Worm (Caenorhabditis elegans) whole organism, late embryonic: ENCODE data around the gene col-143.
A peak's percentile ranks its signal among the peaks of the same experiment; 100 is the strongest.

Experiments used
- C08G9.2 ChIP-seq: sonication (generic microtip); optimal IDR thresholded peaks from 2 replicates; lab custom pipeline; 2016; ENCODE audit warnings: mild to moderate bottlenecking, missing genetic modification characterization, moderate library complexity, missing compliant biosample characterization
- F13H6.1 ChIP-seq: sonication (generic microtip); optimal IDR thresholded peaks from 2 replicates; lab custom pipeline; 2016; ENCODE audit warnings: missing genetic modification characterization, missing compliant biosample characterization
- K09A11.1 ChIP-seq: sonication (generic microtip); optimal IDR thresholded peaks from 2 replicates; lab custom pipeline; 2017; ENCODE audit warnings: antibody characterized with exemption, mild to moderate bottlenecking, missing genetic modification characterization, missing compliant biosample characterization; ENCODE audit not compliant: insufficient read depth
- Y22D7AL.16 ChIP-seq: sonication (generic microtip); optimal IDR thresholded peaks from 2 replicates; lab custom pipeline; 2016; ENCODE audit warnings: missing genetic modification characterization, missing compliant biosample characterization
- ahr-1 ChIP-seq: sonication (generic microtip); optimal IDR thresholded peaks from 2 replicates; lab custom pipeline; 2016; ENCODE audit warnings: missing genetic modification characterization, missing compliant biosample characterization
- ama-1 ChIP-seq: fragments of 150-350 bp; optimal IDR thresholded peaks from 2 replicates; lab custom pipeline; 2014
- ceh-18 ChIP-seq: sonication (generic microtip); optimal IDR thresholded peaks from 2 replicates; lab custom pipeline; 2016; ENCODE audit warnings: missing genetic modification characterization, missing compliant biosample characterization
- ceh-19 ChIP-seq: fragments of 200-800 bp; sonication (Bioruptor generic); optimal IDR thresholded peaks from 2 replicates; lab custom pipeline; 2018; ENCODE audit warnings: mild to moderate bottlenecking, missing genetic modification characterization, missing compliant biosample characterization
- ceh-2 ChIP-seq: sonication (generic microtip); optimal IDR thresholded peaks from 2 replicates; lab custom pipeline; 2016; ENCODE audit warnings: missing genotype, missing genetic modification characterization, missing compliant biosample characterization
- ceh-24 ChIP-seq: sonication (generic microtip); optimal IDR thresholded peaks from 2 replicates; lab custom pipeline; 2016; ENCODE audit warnings: mild to moderate bottlenecking, missing genetic modification characterization, missing compliant biosample characterization
- ceh-30 ChIP-seq: fragments of 150-350 bp; optimal IDR thresholded peaks from 2 replicates; lab custom pipeline; 2014; ENCODE audit warnings: missing biosample characterization, missing genetic modification characterization
- ceh-34 ChIP-seq: sonication (generic microtip); optimal IDR thresholded peaks from 2 replicates; lab custom pipeline; 2016; ENCODE audit warnings: mild to moderate bottlenecking, missing genetic modification characterization, missing compliant biosample characterization
- ceh-48 ChIP-seq: sonication (generic microtip); optimal IDR thresholded peaks from 2 replicates; lab custom pipeline; 2016; ENCODE audit warnings: missing genetic modification characterization, inconsistent platforms, missing compliant biosample characterization
- ceh-6 ChIP-seq: fragments of 200-800 bp; sonication (Bioruptor generic); optimal IDR thresholded peaks from 2 replicates; lab custom pipeline; 2018; ENCODE audit warnings: mild to moderate bottlenecking, missing genetic modification characterization, missing compliant biosample characterization
- ceh-9 ChIP-seq: sonication (generic microtip); optimal IDR thresholded peaks from 2 replicates; lab custom pipeline; 2016; ENCODE audit warnings: mild to moderate bottlenecking, missing genetic modification characterization, inconsistent platforms, missing compliant biosample characterization
- dmd-4 ChIP-seq: sonication (generic microtip); optimal IDR thresholded peaks from 2 replicates; lab custom pipeline; 2016; ENCODE audit warnings: borderline replicate concordance, missing genetic modification characterization, missing compliant biosample characterization
- dve-1 ChIP-seq: sonication (generic microtip); optimal IDR thresholded peaks from 2 replicates; lab custom pipeline; 2017; ENCODE audit warnings: antibody characterized with exemption, mild to moderate bottlenecking, missing genetic modification characterization, missing compliant biosample characterization
- elt-4 ChIP-seq: sonication (generic microtip); optimal IDR thresholded peaks from 2 replicates; lab custom pipeline; 2016; ENCODE audit warnings: missing genetic modification characterization, missing compliant biosample characterization
- ets-4 ChIP-seq: sonication (generic microtip); optimal IDR thresholded peaks from 2 replicates; lab custom pipeline; 2016; ENCODE audit warnings: missing genetic modification characterization, missing compliant biosample characterization
- eyg-1 ChIP-seq: sonication (generic microtip); optimal IDR thresholded peaks from 2 replicates; lab custom pipeline; 2016; ENCODE audit warnings: missing genotype, missing genetic modification characterization, missing compliant biosample characterization
- fkh-10 ChIP-seq: fragments of 150-350 bp; optimal IDR thresholded peaks from 2 replicates; lab custom pipeline; 2014; ENCODE audit warnings: missing biosample characterization, missing genetic modification reagents, missing genetic modification characterization
- fkh-6 ChIP-seq: sonication (generic microtip); optimal IDR thresholded peaks from 2 replicates; lab custom pipeline; 2016; ENCODE audit warnings: missing genetic modification characterization, missing compliant biosample characterization
- gmeb-2 ChIP-seq: sonication (generic microtip); optimal IDR thresholded peaks from 2 replicates; lab custom pipeline; 2016; ENCODE audit warnings: missing genetic modification characterization, inconsistent platforms, missing compliant biosample characterization
- hlh-13 ChIP-seq: fragments of 200-800 bp; sonication (Bioruptor generic); optimal IDR thresholded peaks from 2 replicates; lab custom pipeline; 2018; ENCODE audit warnings: mild to moderate bottlenecking, missing genetic modification characterization, missing compliant biosample characterization
- hlh-6 ChIP-seq: sonication (generic microtip); optimal IDR thresholded peaks from 2 replicates; lab custom pipeline; 2016; ENCODE audit warnings: missing genotype, missing genetic modification characterization, missing compliant biosample characterization
- hlh-8 ChIP-seq: sonication (generic microtip); optimal IDR thresholded peaks from 2 replicates; lab custom pipeline; 2016; ENCODE audit warnings: missing genotype, missing genetic modification characterization, missing compliant biosample characterization
- lim-6 ChIP-seq: sonication (generic microtip); optimal IDR thresholded peaks from 2 replicates; lab custom pipeline; 2016; ENCODE audit warnings: missing genetic modification characterization, missing compliant biosample characterization
- lin-11 ChIP-seq: fragments of 200-800 bp; sonication (Bioruptor generic); optimal IDR thresholded peaks from 2 replicates; lab custom pipeline; 2018; ENCODE audit warnings: mild to moderate bottlenecking, missing genetic modification characterization, missing compliant biosample characterization
- madf-2 ChIP-seq: sonication (generic microtip); optimal IDR thresholded peaks from 2 replicates; lab custom pipeline; 2017; ENCODE audit warnings: missing genetic modification characterization, missing compliant biosample characterization
- nfya-1 ChIP-seq: sonication (generic microtip); optimal IDR thresholded peaks from 2 replicates; lab custom pipeline; 2017; ENCODE audit warnings: missing genetic modification characterization, mild to moderate bottlenecking, missing compliant biosample characterization, antibody characterized with exemption, moderate library complexity
- nhr-232 ChIP-seq: sonication (generic microtip); optimal IDR thresholded peaks from 2 replicates; lab custom pipeline; 2016; ENCODE audit warnings: missing genetic modification characterization, missing compliant biosample characterization
- npax-4 ChIP-seq: sonication (generic microtip); optimal IDR thresholded peaks from 2 replicates; lab custom pipeline; 2016; ENCODE audit warnings: missing genetic modification characterization, missing compliant biosample characterization
- pag-3 ChIP-seq: sonication (generic microtip); optimal IDR thresholded peaks from 2 replicates; lab custom pipeline; 2016; ENCODE audit warnings: missing compliant biosample characterization, missing genetic modification characterization, borderline replicate concordance
- pat-9 ChIP-seq: fragments of 200-800 bp; sonication (Bioruptor generic); optimal IDR thresholded peaks from 2 replicates; lab custom pipeline; 2018; ENCODE audit warnings: mild to moderate bottlenecking, missing genetic modification characterization, moderate library complexity, missing compliant biosample characterization
- pax-1 ChIP-seq: fragments of 150-350 bp; optimal IDR thresholded peaks from 2 replicates; lab custom pipeline; 2014; ENCODE audit warnings: missing biosample characterization, missing genetic modification characterization
- pha-2 ChIP-seq: sonication (generic microtip); optimal IDR thresholded peaks from 2 replicates; lab custom pipeline; 2017; ENCODE audit warnings: mild to moderate bottlenecking, missing genetic modification characterization, missing compliant biosample characterization
- pha-4 ChIP-seq: fragments of 150-350 bp; optimal IDR thresholded peaks from 2 replicates; lab custom pipeline; 2018; ENCODE audit warnings: missing biosample characterization, missing genetic modification reagents, missing genetic modification characterization
- pqm-1 ChIP-seq: sonication (generic microtip); optimal IDR thresholded peaks from 2 replicates; lab custom pipeline; 2016; ENCODE audit warnings: missing genetic modification characterization, missing compliant biosample characterization
- rnt-1 ChIP-seq: sonication (generic microtip); optimal IDR thresholded peaks from 2 replicates; lab custom pipeline; 2016; ENCODE audit warnings: missing genetic modification characterization, missing compliant biosample characterization
- sdc-2 ChIP-seq: sonication (generic microtip); optimal IDR thresholded peaks from 2 replicates; lab custom pipeline; 2016; ENCODE audit warnings: missing genotype, missing genetic modification characterization, missing compliant biosample characterization
- syd-9 ChIP-seq: sonication (generic microtip); optimal IDR thresholded peaks from 2 replicates; lab custom pipeline; 2016; ENCODE audit warnings: mild to moderate bottlenecking, missing genetic modification characterization, moderate library complexity, missing compliant biosample characterization
- tbx-7 ChIP-seq: sonication (generic microtip); optimal IDR thresholded peaks from 2 replicates; lab custom pipeline; 2016; ENCODE audit warnings: missing genotype, missing genetic modification characterization, missing compliant biosample characterization
- ttx-3 ChIP-seq: sonication (generic microtip); optimal IDR thresholded peaks from 2 replicates; lab custom pipeline; 2016; ENCODE audit warnings: missing genetic modification reagents, missing genetic modification characterization, missing compliant biosample characterization
- unc-3 ChIP-seq, 2 experiments: fragments of 200-800 bp in 1 of 2; sonication (Bioruptor generic) in 1 of 2; sonication (generic microtip) in 1 of 2; conservative IDR thresholded peaks in 1 of 2; optimal IDR thresholded peaks in 1 of 2; 2 replicates each; pipeline versions ENCODE4 v1.3.6 to Lab custom; 2016 to 2022; ENCODE audit warnings: missing compliant biosample characterization in 2 of 2, missing genetic modification characterization in 2 of 2, missing genetic modification reagents in 1 of 2
- unc-42 ChIP-seq: sonication (generic microtip); optimal IDR thresholded peaks from 2 replicates; lab custom pipeline; 2016; ENCODE audit warnings: missing genotype, missing genetic modification characterization, missing compliant biosample characterization
- unc-55 ChIP-seq: sonication (generic microtip); optimal IDR thresholded peaks from 2 replicates; lab custom pipeline; 2017; ENCODE audit warnings: missing biosample characterization, missing genetic modification reagents, missing genetic modification characterization

The col-143 gene

ce11 chrV:6879490-6879889 lies 44.1 kb downstream of the col-143 start (continued):
- peak; percentile 35 for TF ChIP-seq pax-1 (tag; lab: Kevin White, UChicago)
- peak; percentile 26 for TF ChIP-seq dve-1 (tag; lab: Kevin White, UChicago)
- TF ChIP-seq ama-1: no peak
- no peak for TF ChIP-seq tbx-7 (tag; lab: Kevin White, UChicago)
- no peak for TF ChIP-seq ceh-9 (tag; lab: Kevin White, UChicago)
- TF ChIP-seq eyg-1 (tag; lab: Kevin White, UChicago): peak; percentile 33
- peak; percentile 86 for TF ChIP-seq unc-42 (tag; lab: Kevin White, UChicago)
- TF ChIP-seq syd-9 (tag; lab: Kevin White, UChicago): peak; percentile 89
- peak; percentile 3 for TF ChIP-seq ets-4 (tag; lab: Kevin White, UChicago)
- TF ChIP-seq lin-11: no peak
- no peak for TF ChIP-seq ceh-24 (tag; lab: Kevin White, UChicago)
- TF ChIP-seq ceh-48 (tag; lab: Kevin White, UChicago): peak; percentile 87
- peak; percentile 66 for TF ChIP-seq sdc-2 (tag; lab: Kevin White, UChicago)
- TF ChIP-seq ahr-1 (tag; lab: Kevin White, UChicago): peak; percentile 2
- TF ChIP-seq hlh-13 (GFP tag; lab: Kevin White, UChicago): no peak
- peak; percentile 62 for TF ChIP-seq ceh-19
- TF ChIP-seq gmeb-2 (tag; lab: Kevin White, UChicago): peak; percentile 13
- TF ChIP-seq F13H6.1 (tag; lab: Kevin White, UChicago): peak; percentile 71
- TF ChIP-seq unc-55 (GFP tag; lab: Kevin White, UChicago): peak; percentile 82
- TF ChIP-seq fkh-10: no peak
- no peak for TF ChIP-seq K09A11.1
- peak; percentile 60 for TF ChIP-seq dmd-4 (tag; lab: Kevin White, UChicago)
- TF ChIP-seq ceh-6: peak; percentile 26
- no peak for TF ChIP-seq pag-3
- TF ChIP-seq rnt-1 (tag; lab: Kevin White, UChicago): peak; percentile 89
- TF ChIP-seq ttx-3 (tag; lab: Kevin White, UChicago): no peak
- peak; percentile 54 for TF ChIP-seq C08G9.2
- TF ChIP-seq madf-2 (tag; lab: Kevin White, UChicago): peak; percentile 59
- TF ChIP-seq hlh-6 (tag; lab: Kevin White, UChicago): peak; percentile 86
- peak; percentile 19 for TF ChIP-seq pat-9 (tag; lab: Kevin White, UChicago)
- TF ChIP-seq nhr-232 (tag; lab: Kevin White, UChicago): no peak
- TF ChIP-seq pqm-1 (tag; lab: Kevin White, UChicago): peak; percentile 20
- TF ChIP-seq unc-3 (GFP tag; conservative IDR thresholded peaks at IDR 0.05; lab: Robert Waterston, UW): no peak
- no peak for TF ChIP-seq unc-3 (tag; optimal IDR thresholded peaks at IDR 0.05; lab: Kevin White, UChicago)
- TF ChIP-seq fkh-6: no peak
- peak; percentile 89 for TF ChIP-seq nfya-1 (tag; lab: Kevin White, UChicago)
- TF ChIP-seq Y22D7AL.16: no peak
- peak; percentile 59 for TF ChIP-seq hlh-8 (tag; lab: Kevin White, UChicago)
- TF ChIP-seq elt-4 (tag; lab: Kevin White, UChicago): no peak
- TF ChIP-seq pha-4 (tag; lab: Kevin White, UChicago): no peak
- TF ChIP-seq npax-4 (tag; lab: Kevin White, UChicago): no peak
- TF ChIP-seq pha-2: no peak
- TF ChIP-seq ceh-2 (tag; lab: Kevin White, UChicago): peak; percentile 64
- peak; percentile 89 for TF ChIP-seq ceh-18
- no peak for TF ChIP-seq ceh-30 (tag; lab: Kevin White, UChicago)
- peak; percentile 59 for TF ChIP-seq lim-6 (tag; lab: Kevin White, UChicago)
- TF ChIP-seq ceh-34 (tag; lab: Kevin White, UChicago): peak; percentile 92
